Worm (Caenorhabditis elegans) whole organism, L1 larva: ENCODE measurements around the gene ckk-1.

Source experiments
- C04F5.9 ChIP-seq: sonication (generic microtip); optimal IDR thresholded peaks from 2 replicates; lab custom pipeline; 2016; ENCODE audit warnings: missing genetic modification characterization, missing compliant biosample characterization
- C16A3.4 ChIP-seq: fragments of 150-350 bp; optimal IDR thresholded peaks from 2 replicates; lab custom pipeline; 2014; ENCODE audit warnings: missing biosample characterization, missing genetic modification characterization
- C34B4.2 ChIP-seq: sonication (generic microtip); optimal IDR thresholded peaks from 2 replicates; lab custom pipeline; 2017; ENCODE audit warnings: mild to moderate bottlenecking, missing genetic modification characterization, missing compliant biosample characterization
- aly-2 ChIP-seq: fragments of 150-350 bp; optimal IDR thresholded peaks from 2 replicates; lab custom pipeline; 2014; ENCODE audit warnings: missing biosample characterization, missing genetic modification characterization
- blmp-1 ChIP-seq: fragments of 150-350 bp; optimal IDR thresholded peaks from 2 replicates; lab custom pipeline; 2014; ENCODE audit warnings: missing biosample characterization, missing genetic modification characterization
- ceh-88 ChIP-seq: fragments of 200-800 bp; sonication (Bioruptor generic); IDR thresholded peaks from 2 replicates; pipeline ENCODE4 v1.3.6; 2022; ENCODE audit warnings: missing genetic modification characterization, missing compliant biosample characterization
- ces-1 ChIP-seq: fragments of 150-350 bp; optimal IDR thresholded peaks from 2 replicates; lab custom pipeline; 2014; ENCODE audit warnings: missing biosample characterization, missing genetic modification reagents, missing genetic modification characterization
- efl-1 ChIP-seq, 4 experiments: fragments of 150-350 bp; optimal IDR thresholded peaks in 3 of 4; peaks in 1 of 4; 1 replicate in 1 of 4; 2 replicates in 3 of 4; lab custom pipeline; 2014; ENCODE audit warnings: missing biosample characterization in 2 of 4, missing genetic modification characterization in 2 of 4, missing genetic modification reagents in 2 of 4
- elt-3 ChIP-seq, 6 experiments: fragments of 150-350 bp in 1 of 6; sonication (generic microtip); optimal IDR thresholded peaks; 2 replicates each; lab custom pipeline; 2017 to 2018; ENCODE audit warnings: missing biosample characterization in 6 of 6, missing genetic modification characterization in 6 of 6, inconsistent platforms in 1 of 6
- fkh-10 ChIP-seq: sonication (generic microtip); optimal IDR thresholded peaks from 2 replicates; lab custom pipeline; 2017; ENCODE audit warnings: missing biosample characterization, missing genetic modification reagents, missing genetic modification characterization
- fkh-4 ChIP-seq: sonication (generic microtip); optimal IDR thresholded peaks from 2 replicates; lab custom pipeline; 2016; ENCODE audit warnings: missing compliant biosample characterization, missing genetic modification characterization, borderline replicate concordance
- fkh-8 ChIP-seq: sonication (generic microtip); optimal IDR thresholded peaks from 2 replicates; lab custom pipeline; 2016; ENCODE audit warnings: mild to moderate bottlenecking, missing genetic modification characterization, missing compliant biosample characterization
- grh-1 ChIP-seq: fragments of 200-800 bp; sonication (Bioruptor generic); IDR thresholded peaks from 2 replicates; pipeline ENCODE4 v1.3.6; 2022; ENCODE audit warnings: missing genetic modification reagents, missing genetic modification characterization, missing compliant biosample characterization
- hlh-17 ChIP-seq: fragments of 200-800 bp; sonication (Bioruptor generic); optimal IDR thresholded peaks from 2 replicates; lab custom pipeline; 2018; ENCODE audit warnings: missing genetic modification characterization, mild to moderate bottlenecking, missing compliant biosample characterization, moderate library complexity, borderline replicate concordance
- hlh-4 ChIP-seq: sonication (generic microtip); optimal IDR thresholded peaks from 2 replicates; lab custom pipeline; 2016; ENCODE audit warnings: mild to moderate bottlenecking, missing genetic modification characterization, missing compliant biosample characterization
- irx-1 ChIP-seq: sonication (generic microtip); optimal IDR thresholded peaks from 2 replicates; lab custom pipeline; 2016; ENCODE audit warnings: missing genetic modification characterization, missing compliant biosample characterization
- isw-1 ChIP-seq: fragments of 200-800 bp; sonication (Bioruptor generic); IDR thresholded peaks from 2 replicates; pipeline ENCODE4 v1.3.6; 2022; ENCODE audit warnings: missing genetic modification characterization, missing compliant biosample characterization
- lin-13 ChIP-seq: fragments of 150-350 bp; optimal IDR thresholded peaks from 2 replicates; lab custom pipeline; 2014; ENCODE audit warnings: missing biosample characterization, missing genetic modification reagents, missing genetic modification characterization
- lin-14 ChIP-seq: fragments of 200-800 bp; sonication (Bioruptor generic); optimal IDR thresholded peaks from 2 replicates; lab custom pipeline; 2018; ENCODE audit warnings: mild to moderate bottlenecking, missing genetic modification characterization, moderate library complexity, missing compliant biosample characterization
- lin-15B ChIP-seq: fragments of 150-350 bp; sonication (generic microtip); optimal IDR thresholded peaks from 3 replicates; lab custom pipeline; 2014; ENCODE audit warnings: missing biosample characterization, missing genetic modification characterization
- lin-39 ChIP-seq: fragments of 150-350 bp; optimal IDR thresholded peaks from 2 replicates; lab custom pipeline; 2014; ENCODE audit warnings: missing biosample characterization, missing genetic modification reagents, missing genetic modification characterization
- lsy-2 ChIP-seq, 2 experiments: fragments of 150-350 bp; optimal IDR thresholded peaks; 2 replicates each; lab custom pipeline; 2014; ENCODE audit warnings: missing biosample characterization in 2 of 2, missing genetic modification characterization in 2 of 2
- mab-9 ChIP-seq: fragments of 200-800 bp; sonication (Bioruptor generic); IDR thresholded peaks from 2 replicates; pipeline ENCODE4 v1.3.6; 2022; ENCODE audit warnings: missing genetic modification reagents, missing genetic modification characterization, missing compliant biosample characterization
- mdl-1 ChIP-seq, 2 experiments: fragments of 150-350 bp; optimal IDR thresholded peaks; 2 replicates each; lab custom pipeline; 2014 to 2017; ENCODE audit warnings: missing biosample characterization in 2 of 2, missing genetic modification characterization in 2 of 2, inconsistent platforms in 1 of 2
- mef-2 ChIP-seq: fragments of 150-350 bp; optimal IDR thresholded peaks from 2 replicates; lab custom pipeline; 2014; ENCODE audit warnings: missing biosample characterization, missing genetic modification characterization
- nhr-12 ChIP-seq: sonication (generic microtip); optimal IDR thresholded peaks from 2 replicates; lab custom pipeline; 2017; ENCODE audit warnings: missing biosample characterization, missing genetic modification characterization
- nhr-19 ChIP-seq: fragments of 200-800 bp; sonication (Bioruptor generic); conservative IDR thresholded peaks from 2 replicates; pipeline ENCODE4 v1.3.6; 2022; ENCODE audit warnings: missing genetic modification characterization, missing compliant biosample characterization
- nhr-20 ChIP-seq: sonication (generic microtip); optimal IDR thresholded peaks from 2 replicates; lab custom pipeline; 2016; ENCODE audit warnings: mild to moderate bottlenecking, missing genetic modification characterization, missing compliant biosample characterization
- nhr-237 ChIP-seq: fragments of 150-350 bp; optimal IDR thresholded peaks from 2 replicates; lab custom pipeline; 2014; ENCODE audit warnings: missing biosample characterization, missing genetic modification characterization
- nhr-47 ChIP-seq: sonication (generic microtip); optimal IDR thresholded peaks from 2 replicates; lab custom pipeline; 2016; ENCODE audit warnings: mild to moderate bottlenecking, missing genetic modification characterization, moderate library complexity, missing compliant biosample characterization
- nhr-71 ChIP-seq: sonication (generic microtip); optimal IDR thresholded peaks from 2 replicates; lab custom pipeline; 2016; ENCODE audit warnings: mild to moderate bottlenecking, missing genetic modification characterization, moderate library complexity, missing compliant biosample characterization
- nhr-77 ChIP-seq: fragments of 150-350 bp; optimal IDR thresholded peaks from 2 replicates; lab custom pipeline; 2014; ENCODE audit warnings: missing biosample characterization, missing genetic modification characterization
- nhr-85 ChIP-seq: sonication (generic microtip); peaks from one replicate; lab custom pipeline; 2016; ENCODE audit warnings: missing genetic modification characterization, inconsistent platforms, missing compliant biosample characterization
- pax-3 ChIP-seq: fragments of 200-800 bp; sonication (Bioruptor generic); optimal IDR thresholded peaks from 2 replicates; lab custom pipeline; 2018; ENCODE audit warnings: mild to moderate bottlenecking, missing genetic modification characterization, moderate library complexity, missing compliant biosample characterization
- rnt-1 ChIP-seq: sonication (generic microtip); optimal IDR thresholded peaks from 2 replicates; lab custom pipeline; 2016; ENCODE audit warnings: mild to moderate bottlenecking, missing genetic modification characterization, moderate library complexity, missing compliant biosample characterization
- skn-1 ChIP-seq: fragments of 150-350 bp; optimal IDR thresholded peaks from 2 replicates; lab custom pipeline; 2014; ENCODE audit warnings: missing biosample characterization, missing genetic modification characterization
- snpc-4 ChIP-seq: fragments of 150-350 bp; optimal IDR thresholded peaks from 2 replicates; lab custom pipeline; 2014; ENCODE audit warnings: missing biosample characterization, missing genetic modification characterization
- sptf-1 ChIP-seq: fragments of 150-350 bp; optimal IDR thresholded peaks from 2 replicates; lab custom pipeline; 2014; ENCODE audit warnings: missing biosample characterization, missing genetic modification characterization
- sup-37 ChIP-seq: fragments of 200-800 bp; sonication (Bioruptor generic); optimal IDR thresholded peaks from 2 replicates; lab custom pipeline; 2018; ENCODE audit warnings: mild to moderate bottlenecking, missing genetic modification characterization, missing compliant biosample characterization
- unc-130 ChIP-seq: fragments of 150-350 bp; optimal IDR thresholded peaks from 2 replicates; lab custom pipeline; 2017; ENCODE audit warnings: missing biosample characterization, missing genetic modification characterization, inconsistent platforms
- unc-30 ChIP-seq: sonication (generic microtip); optimal IDR thresholded peaks from 2 replicates; lab custom pipeline; 2017; ENCODE audit warnings: missing biosample characterization, missing genetic modification characterization
- unc-62 ChIP-seq: fragments of 150-350 bp; optimal IDR thresholded peaks from 2 replicates; lab custom pipeline; 2014; ENCODE audit warnings: missing biosample characterization, missing genetic modification reagents, missing genetic modification characterization
- unc-98 ChIP-seq: fragments of 200-800 bp; sonication (Bioruptor generic); IDR thresholded peaks from 2 replicates; pipeline ENCODE4 v1.3.6; 2022; ENCODE audit warnings: missing genetic modification characterization, missing compliant biosample characterization
- xbp-1 ChIP-seq: sonication (generic microtip); optimal IDR thresholded peaks from 2 replicates; lab custom pipeline; 2016; ENCODE audit warnings: missing genetic modification characterization, missing compliant biosample characterization
- zip-4 ChIP-seq: fragments of 200-800 bp; sonication (Bioruptor generic); optimal IDR thresholded peaks from 2 replicates; lab custom pipeline; 2018; ENCODE audit warnings: mild to moderate bottlenecking, missing genetic modification characterization, moderate library complexity, missing compliant biosample characterization

The ckk-1 gene

ce11 chrIII:5632426-5632976 is 2.8 kb upstream of the ckk-1 start:
- TF ChIP-seq hlh-17 (GFP tag; lab: Kevin White, UChicago): no peak
- peak; percentile 87 for TF ChIP-seq snpc-4 (tag; lab: Kevin White, UChicago)
- TF ChIP-seq fkh-10 (GFP tag; lab: Kevin White, UChicago): peak; percentile 89
- peak; percentile 45 for TF ChIP-seq ces-1 (GFP tag; lab: Kevin White, UChicago)
- TF ChIP-seq lin-14: peak; percentile 69
- TF ChIP-seq, all 84 proteins: peak for 4

- TF ChIP-seq unc-30 (no peak), lin-14 (peak; percentile 48)
These were observed 770 bp upstream of the ckk-1 start for ce11 chrIII:5634509-5634908.

DNA sequence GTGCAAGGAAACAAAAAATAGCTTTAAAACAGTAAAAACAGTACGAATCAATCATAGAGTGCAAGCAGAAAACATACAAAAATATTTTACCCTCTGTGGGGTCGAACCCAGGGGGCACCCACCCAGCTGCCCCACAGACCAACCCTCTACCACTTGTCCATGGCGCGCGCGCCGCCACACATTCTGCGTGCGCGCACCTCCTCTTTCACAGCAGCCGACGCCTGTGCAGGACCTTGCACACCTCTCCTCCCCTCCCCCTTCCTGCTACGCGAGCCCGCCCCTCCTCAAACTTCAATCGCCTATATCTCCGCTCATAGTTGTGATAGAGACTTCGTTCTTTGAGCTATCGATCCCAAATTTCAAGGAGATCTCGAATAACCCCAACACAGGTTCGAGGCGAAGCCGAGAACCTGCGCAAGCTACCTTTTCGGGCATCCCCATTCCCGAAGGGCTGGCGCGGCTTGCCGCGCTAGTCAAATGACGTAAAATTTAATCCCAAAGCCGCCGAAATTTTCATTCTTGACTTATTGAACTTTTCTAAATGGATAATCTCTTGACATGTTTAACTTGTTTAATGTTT is 2.1 kb downstream of the ckk-1 start:
- TF ChIP-seq ceh-88 (GFP tag; lab: Robert Waterston, UW) (peak; percentile 52; the same call in 1 of the 2 replicates), rnt-1 (tag; lab: Kevin White, UChicago) (peak; percentile 51), lin-14 (peak; percentile 23), nhr-19 (peak; percentile 90), snpc-4 (tag; lab: Kevin White, UChicago) (peak; percentile 53), grh-1 (peak; percentile 81), unc-98 (GFP tag; lab: Robert Waterston, UW) (0 out of 2 replicates have a peak, but pooled peaks have one; percentile 31), nhr-71 (tag; lab: Kevin White, UChicago) (peak; percentile 24), mab-9 (GFP tag; lab: Robert Waterston, UW) (peak; percentile 72; the same call in 1 of the 2 replicates), isw-1 (peak; percentile 30; the same call in 1 of the 2 replicates)

DNA sequence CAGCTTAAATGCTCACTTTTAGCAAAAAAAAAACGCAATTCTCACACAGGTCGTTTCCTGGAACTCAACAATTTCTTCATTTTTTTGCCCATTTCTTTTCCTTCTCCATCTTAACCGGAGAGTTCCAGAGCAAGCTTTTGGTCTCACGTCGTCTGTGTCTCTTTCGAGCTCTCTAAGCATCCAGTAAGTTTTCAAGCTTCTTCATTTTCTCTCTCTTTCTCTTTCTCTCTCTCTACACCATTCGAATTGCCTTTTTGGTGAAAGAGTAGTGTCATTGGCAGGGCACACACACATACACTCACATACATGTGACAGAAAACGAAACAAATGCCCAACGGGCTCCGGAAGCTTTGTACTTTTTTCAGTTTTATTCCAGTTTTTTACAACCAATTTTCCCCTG is 4.6 kb downstream of the ckk-1 start:
- TF ChIP-seq C04F5.9 (tag; lab: Kevin White, UChicago): no peak
- TF ChIP-seq ceh-88 (GFP tag; lab: Robert Waterston, UW): no peak
- no peak for TF ChIP-seq nhr-85 (tag; lab: Kevin White, UChicago)
- TF ChIP-seq sup-37 (GFP tag; lab: Kevin White, UChicago): no peak
- TF ChIP-seq irx-1 (tag; lab: Kevin White, UChicago): no peak
- no peak for TF ChIP-seq pax-3
- no peak for TF ChIP-seq fkh-4 (tag; lab: Kevin White, UChicago)
- TF ChIP-seq fkh-8 (tag; lab: Kevin White, UChicago): peak; percentile 94
- no peak for TF ChIP-seq unc-62
- peak; percentile 2 for TF ChIP-seq lin-13
- no peak for TF ChIP-seq mdl-1 (tag; optimal IDR thresholded peaks at IDR 0.05; lab: Kevin White, UChicago)
- no peak for TF ChIP-seq elt-3 (tag; optimal IDR thresholded peaks at IDR 0.05; lab: Kevin White, UChicago)
- TF ChIP-seq fkh-10 (GFP tag; lab: Kevin White, UChicago): peak; percentile 8
- TF ChIP-seq nhr-12: no peak
- no peak for TF ChIP-seq C34B4.2
- peak; percentile 86 for TF ChIP-seq lin-14
- TF ChIP-seq efl-1 (optimal IDR thresholded peaks at IDR 0.05; lab: Kevin White, UChicago): peak; percentile 34 to 53
- TF ChIP-seq efl-1 (GFP tag; optimal IDR thresholded peaks at IDR 0.05 in 1 of 2; lab: Kevin White, UChicago): peak in 1 of 2 experiments; percentile 6
- no peak for TF ChIP-seq nhr-77 (tag; lab: Kevin White, UChicago)
- peak; percentile 16 for TF ChIP-seq rnt-1 (tag; lab: Kevin White, UChicago)
- TF ChIP-seq xbp-1 (tag; lab: Kevin White, UChicago): peak; percentile 28
- no peak for TF ChIP-seq unc-130
- TF ChIP-seq C16A3.4 (tag; lab: Kevin White, UChicago): no peak
- no peak for TF ChIP-seq nhr-20 (tag; lab: Kevin White, UChicago)
- TF ChIP-seq skn-1 (tag; lab: Kevin White, UChicago): no peak
- TF ChIP-seq aly-2 (tag; lab: Kevin White, UChicago): peak; percentile 42
- TF ChIP-seq nhr-47: peak; percentile 74
- peak; percentile 27 for TF ChIP-seq isw-1
- no peak for TF ChIP-seq blmp-1 (tag; lab: Kevin White, UChicago)
- no peak for TF ChIP-seq hlh-4 (tag; lab: Kevin White, UChicago)
- TF ChIP-seq lsy-2 (tag; optimal IDR thresholded peaks at IDR 0.05; lab: Kevin White, UChicago): peak; percentile 43 to 62
- no peak for TF ChIP-seq lin-39
- TF ChIP-seq nhr-237 (tag; lab: Kevin White, UChicago): no peak
- peak; percentile 34 for TF ChIP-seq mef-2 (tag; lab: Kevin White, UChicago)
- TF ChIP-seq mab-9 (GFP tag; lab: Robert Waterston, UW): no peak
- no peak for TF ChIP-seq sptf-1 (tag; lab: Kevin White, UChicago)
- TF ChIP-seq zip-4 (GFP tag; lab: Kevin White, UChicago): no peak
- no peak for TF ChIP-seq lin-15B
